Worm (Caenorhabditis elegans): ENCODE measurements around the gene R10D12.13.

DNA sequence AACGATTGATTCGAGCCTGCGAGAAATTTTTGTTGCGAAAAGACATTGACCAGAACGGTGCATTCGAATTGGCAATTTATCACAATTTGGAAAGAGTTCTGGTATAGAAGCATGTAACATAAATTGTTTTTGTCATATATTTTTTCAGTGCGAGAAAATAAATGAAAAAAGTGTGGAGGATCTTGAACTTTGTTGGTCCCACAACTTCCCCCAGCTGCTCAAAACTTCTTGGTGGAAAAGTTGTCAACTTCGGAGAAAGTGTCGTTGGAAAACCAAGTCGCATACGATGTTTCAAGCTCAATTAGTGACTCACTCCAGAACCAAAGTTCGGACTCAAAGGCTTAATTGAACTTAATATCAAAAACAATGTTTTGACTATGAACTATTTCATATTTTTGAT is 30.3 kb upstream of the R10D12.13 start:
- TF ChIP-seq dve-1 (tag; optimal IDR thresholded peaks at IDR 0.05; ENCODE audit: insufficient read depth) (no peak), ceh-82 (tag; optimal IDR thresholded peaks at IDR 0.05) (no peak), ZK546.5 (tag; optimal IDR thresholded peaks at IDR 0.05) (no peak), nhr-237 (tag; optimal IDR thresholded peaks at IDR 0.05) (no peak), set-16 (GFP tag; IDR thresholded peaks at IDR 0.05) (no peak), Y48G9A.11 (GFP tag; IDR thresholded peaks at IDR 0.05) (no peak)

Measured in whole organism, L4 larva.